Worm (Caenorhabditis elegans) whole organism, L4 larva: Measurements from ENCODE around the gene F46G11.6.

Experiments
- F37D6.2 ChIP-seq: sonication (generic microtip); optimal IDR thresholded peaks from 2 replicates; lab custom pipeline; 2016; ENCODE audit warnings: mild to moderate bottlenecking, missing genetic modification characterization, missing compliant biosample characterization
- F49E8.2 ChIP-seq: sonication (generic microtip); optimal IDR thresholded peaks from 2 replicates; lab custom pipeline; 2016; ENCODE audit warnings: missing compliant biosample characterization, mild to moderate bottlenecking, missing genetic modification characterization, borderline replicate concordance
- T26A8.4 ChIP-seq: fragments of 200-800 bp; sonication (Bioruptor generic); IDR thresholded peaks from 2 replicates; pipeline ENCODE4 v1.3.6; 2022; ENCODE audit warnings: missing genetic modification characterization, missing compliant biosample characterization
- Y5F2A.4 ChIP-seq: fragments of 200-800 bp; sonication (Bioruptor generic); optimal IDR thresholded peaks from 2 replicates; lab custom pipeline; 2018; ENCODE audit warnings: mild to moderate bottlenecking, missing genetic modification characterization, missing compliant biosample characterization
- Y75B8A.6 ChIP-seq: fragments of 200-800 bp; sonication (Bioruptor generic); IDR thresholded peaks from 2 replicates; pipeline ENCODE4 v1.3.6; 2022; ENCODE audit warnings: missing genetic modification reagents, missing genetic modification characterization, missing compliant biosample characterization
- aha-1 ChIP-seq: fragments of 150-350 bp; peaks from one replicate; lab custom pipeline; 2014; ENCODE audit warnings: missing biosample characterization, missing genetic modification characterization
- aly-2 ChIP-seq: sonication (generic microtip); optimal IDR thresholded peaks from 2 replicates; lab custom pipeline; 2018; ENCODE audit warnings: missing biosample characterization, missing genetic modification characterization
- arid-1 ChIP-seq: fragments of 200-800 bp; sonication (Bioruptor generic); conservative IDR thresholded peaks from 2 replicates; pipeline ENCODE4 v1.3.6; 2022; ENCODE audit warnings: missing genetic modification reagents, missing genetic modification characterization, missing compliant biosample characterization
- attf-4 ChIP-seq: sonication (generic microtip); optimal IDR thresholded peaks from 3 replicates; lab custom pipeline; 2017; ENCODE audit warnings: missing biosample characterization, missing genetic modification characterization
- ceh-32 ChIP-seq: sonication (generic microtip); optimal IDR thresholded peaks from 2 replicates; lab custom pipeline; 2016; ENCODE audit warnings: mild to moderate bottlenecking, missing genetic modification characterization, missing compliant biosample characterization; ENCODE audit not compliant: poor library complexity
- ceh-44 ChIP-seq: fragments of 200-800 bp; sonication (Bioruptor generic); IDR thresholded peaks from 2 replicates; pipeline ENCODE4 v1.3.6; 2022; ENCODE audit warnings: missing genetic modification reagents, missing genetic modification characterization, missing compliant biosample characterization
- ceh-62 ChIP-seq: sonication (generic microtip); optimal IDR thresholded peaks from 2 replicates; lab custom pipeline; 2017; ENCODE audit warnings: missing biosample characterization, missing genetic modification characterization
- ctbp-1 ChIP-seq: fragments of 200-800 bp; sonication (Bioruptor generic); IDR thresholded peaks from 2 replicates; pipeline ENCODE4 v1.3.6; 2022; ENCODE audit warnings: missing genetic modification reagents, missing genetic modification characterization, missing compliant biosample characterization
- daf-16 ChIP-seq, 3 experiments: sonication (generic microtip); optimal IDR thresholded peaks; 2 replicates each; lab custom pipeline; 2016 to 2017; ENCODE audit warnings: missing genetic modification characterization in 3 of 3, missing genetic modification reagents in 3 of 3, mild to moderate bottlenecking in 2 of 3, missing compliant biosample characterization in 2 of 3, missing biosample characterization in 1 of 3, moderate library complexity in 1 of 3
- daf-19 ChIP-seq: fragments of 200-800 bp; sonication (Bioruptor generic); conservative IDR thresholded peaks from 2 replicates; pipeline ENCODE4 v1.3.6; 2022; ENCODE audit warnings: missing genetic modification characterization, missing compliant biosample characterization
- dmd-9 ChIP-seq: fragments of 200-800 bp; sonication (Bioruptor generic); IDR thresholded peaks from 2 replicates; pipeline ENCODE4 v1.3.6; 2022; ENCODE audit warnings: missing genetic modification reagents, missing genetic modification characterization, missing compliant biosample characterization
- duxl-1 ChIP-seq: sonication (generic microtip); optimal IDR thresholded peaks from 2 replicates; lab custom pipeline; 2016; ENCODE audit warnings: mild to moderate bottlenecking, missing genetic modification characterization, moderate library complexity, missing compliant biosample characterization; ENCODE audit not compliant: poor library complexity
- dve-1 ChIP-seq: sonication (generic microtip); optimal IDR thresholded peaks from 2 replicates; lab custom pipeline; 2017; ENCODE audit warnings: antibody characterized with exemption, mild to moderate bottlenecking, missing genetic modification characterization, missing compliant biosample characterization; ENCODE audit not compliant: insufficient read depth
- egl-27 ChIP-seq: sonication (generic microtip); optimal IDR thresholded peaks from 3 replicates; lab custom pipeline; 2017; ENCODE audit warnings: missing biosample characterization, missing genetic modification reagents, missing genetic modification characterization
- fos-1 ChIP-seq: fragments of 150-350 bp; optimal IDR thresholded peaks from 2 replicates; lab custom pipeline; 2014; ENCODE audit warnings: missing biosample characterization, missing genetic modification characterization
- hlh-11 ChIP-seq: fragments of 200-800 bp; sonication (Bioruptor generic); optimal IDR thresholded peaks from 2 replicates; lab custom pipeline; 2018; ENCODE audit warnings: mild to moderate bottlenecking, missing genetic modification characterization, missing compliant biosample characterization
- jun-1 ChIP-seq: fragments of 150-350 bp; optimal IDR thresholded peaks from 2 replicates; lab custom pipeline; 2014; ENCODE audit warnings: missing biosample characterization, missing genetic modification reagents, missing genetic modification characterization
- lin-1 ChIP-seq: fragments of 200-800 bp; sonication (Bioruptor generic); IDR thresholded peaks from 2 replicates; pipeline ENCODE4 v1.3.6; 2022; ENCODE audit warnings: missing genetic modification reagents, missing genetic modification characterization, missing compliant biosample characterization
- lin-13 ChIP-seq: fragments of 150-350 bp; optimal IDR thresholded peaks from 2 replicates; lab custom pipeline; 2014; ENCODE audit warnings: missing biosample characterization, missing genetic modification reagents, missing genetic modification characterization
- lin-15B ChIP-seq: fragments of 150-350 bp; sonication (generic microtip); optimal IDR thresholded peaks from 3 replicates; lab custom pipeline; 2014; ENCODE audit warnings: missing biosample characterization, missing genetic modification characterization
- lin-38 ChIP-seq: fragments of 200-800 bp; sonication (Bioruptor generic); IDR thresholded peaks from 2 replicates; pipeline ENCODE4 v1.3.6; 2022; ENCODE audit warnings: missing genetic modification reagents, missing genetic modification characterization, missing compliant biosample characterization
- lin-39 ChIP-seq: fragments of 150-350 bp; optimal IDR thresholded peaks from 2 replicates; lab custom pipeline; 2014; ENCODE audit warnings: missing biosample characterization, missing genetic modification reagents, missing genetic modification characterization
- lir-3 ChIP-seq: sonication (generic microtip); optimal IDR thresholded peaks from 2 replicates; lab custom pipeline; 2016; ENCODE audit warnings: mild to moderate bottlenecking, missing genetic modification characterization, missing compliant biosample characterization
- lsy-2 ChIP-seq, 2 experiments: fragments of 150-350 bp in 1 of 2; sonication (generic microtip) in 1 of 2; optimal IDR thresholded peaks; 2 replicates each; lab custom pipeline; 2014 to 2017; ENCODE audit warnings: missing biosample characterization in 2 of 2, missing genetic modification characterization in 2 of 2
- mdl-1 ChIP-seq, 2 experiments: fragments of 150-350 bp in 1 of 2; sonication (generic microtip) in 1 of 2; optimal IDR thresholded peaks; 2 replicates each; lab custom pipeline; 2014 to 2017; ENCODE audit warnings: missing biosample characterization in 2 of 2, missing genetic modification characterization in 2 of 2
- mep-1 ChIP-seq: fragments of 150-350 bp; sonication (generic microtip); optimal IDR thresholded peaks from 3 replicates; lab custom pipeline; 2014; ENCODE audit warnings: missing biosample characterization, missing genetic modification characterization
- mes-2 ChIP-seq: sonication (generic microtip); optimal IDR thresholded peaks from 2 replicates; lab custom pipeline; 2016; ENCODE audit warnings: missing genotype, mild to moderate bottlenecking, missing genetic modification characterization, missing compliant biosample characterization; ENCODE audit not compliant: poor library complexity, severe bottlenecking
- nhr-10 ChIP-seq: fragments of 150-350 bp; optimal IDR thresholded peaks from 2 replicates; lab custom pipeline; 2014; ENCODE audit warnings: missing biosample characterization, missing genetic modification characterization
- nhr-28 ChIP-seq: fragments of 150-350 bp; optimal IDR thresholded peaks from 2 replicates; lab custom pipeline; 2014; ENCODE audit warnings: missing biosample characterization, missing genetic modification characterization
- nhr-41 ChIP-seq: fragments of 200-800 bp; sonication (Bioruptor generic); IDR thresholded peaks from 2 replicates; pipeline ENCODE4 v1.3.6; 2022; ENCODE audit warnings: missing genetic modification reagents, missing genetic modification characterization, missing compliant biosample characterization
- nhr-42 ChIP-seq: fragments of 200-800 bp; sonication (Bioruptor generic); IDR thresholded peaks from 2 replicates; pipeline ENCODE4 v1.3.6; 2022; ENCODE audit warnings: missing genetic modification characterization, missing compliant biosample characterization
- nhr-48 ChIP-seq: sonication (generic microtip); optimal IDR thresholded peaks from 2 replicates; lab custom pipeline; 2016; ENCODE audit warnings: mild to moderate bottlenecking, missing genetic modification characterization, missing compliant biosample characterization
- pha-4 ChIP-seq, 2 experiments: fragments of 150-350 bp in 1 of 2; fragments of 200-800 bp in 1 of 2; sonication (Bioruptor generic) in 1 of 2; IDR thresholded peaks in 1 of 2; optimal IDR thresholded peaks in 1 of 2; 2 replicates each; pipeline versions ENCODE4 v1.3.6 to Lab custom; 2014 to 2022; ENCODE audit warnings: missing genetic modification characterization in 2 of 2, missing genetic modification reagents in 2 of 2, missing biosample characterization in 1 of 2, missing compliant biosample characterization in 1 of 2
- pqm-1 ChIP-seq: sonication (generic microtip); optimal IDR thresholded peaks from 2 replicates; lab custom pipeline; 2017; ENCODE audit warnings: missing biosample characterization, missing genetic modification characterization
- sdz-12 ChIP-seq: fragments of 200-800 bp; sonication (Bioruptor generic); optimal IDR thresholded peaks from 2 replicates; lab custom pipeline; 2018; ENCODE audit warnings: mild to moderate bottlenecking, missing genetic modification characterization, missing compliant biosample characterization
- skn-1 ChIP-seq: fragments of 150-350 bp; optimal IDR thresholded peaks from 2 replicates; lab custom pipeline; 2014; ENCODE audit warnings: missing biosample characterization, missing genetic modification characterization
- tag-97 ChIP-seq: fragments of 200-800 bp; sonication (Bioruptor generic); IDR thresholded peaks from 2 replicates; pipeline ENCODE4 v1.3.6; 2022; ENCODE audit warnings: missing genetic modification characterization, missing compliant biosample characterization
- zfp-3 ChIP-seq: fragments of 200-800 bp; sonication (Bioruptor generic); conservative IDR thresholded peaks from 2 replicates; pipeline ENCODE4 v1.3.6; 2022; ENCODE audit warnings: missing genetic modification reagents, missing genetic modification characterization, missing compliant biosample characterization
- ztf-11 ChIP-seq: fragments of 150-350 bp; optimal IDR thresholded peaks from 2 replicates; lab custom pipeline; 2014; ENCODE audit warnings: missing biosample characterization, missing genetic modification characterization
- ztf-7 ChIP-seq: fragments of 150-350 bp; optimal IDR thresholded peaks from 2 replicates; lab custom pipeline; 2014; ENCODE audit warnings: missing biosample characterization, missing genetic modification characterization

F46G11.6 gene

DNA sequence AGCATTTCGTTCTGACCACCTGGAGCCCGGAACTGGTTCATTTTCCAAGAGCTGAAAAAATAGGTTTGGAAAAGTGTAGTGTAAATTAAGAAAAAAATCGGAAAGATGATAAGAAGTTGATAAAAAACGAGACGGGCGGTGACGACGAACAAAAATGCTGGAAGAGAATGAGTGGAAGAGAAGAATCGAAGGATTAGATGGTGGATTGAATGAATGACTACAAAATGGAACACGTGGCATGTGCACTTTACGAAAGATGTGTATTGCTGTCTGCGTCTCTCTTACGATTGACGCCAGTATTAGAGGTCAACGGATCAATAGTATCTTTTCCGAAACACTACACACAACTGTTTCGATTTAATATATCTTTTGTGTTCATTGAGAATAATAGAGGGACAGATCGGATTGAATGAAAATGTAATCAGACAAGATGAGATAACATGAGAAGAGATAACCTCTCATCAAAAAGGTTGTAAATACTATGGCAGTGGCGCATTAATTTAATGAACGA lies 5.6 kb upstream of the F46G11.6 start, which contains the start of gene sft-4 (continued):
- no peak for TF ChIP-seq daf-16 (GFP tag; optimal IDR thresholded peaks at IDR 0.05; lab: Kevin White, UChicago)
- no peak for TF ChIP-seq daf-16 (tag; optimal IDR thresholded peaks at IDR 0.05; lab: Kevin White, UChicago)
- no peak for TF ChIP-seq duxl-1
- TF ChIP-seq ztf-11 (tag; lab: Kevin White, UChicago), result no peak
- no peak for TF ChIP-seq nhr-48 (tag; lab: Kevin White, UChicago)
- no peak for TF ChIP-seq fos-1 (tag; lab: Kevin White, UChicago)
- no peak for TF ChIP-seq ceh-32 (tag; lab: Kevin White, UChicago)
- TF ChIP-seq mes-2, result no peak
- TF ChIP-seq nhr-28, result peak; percentile 92
- no peak for TF ChIP-seq lir-3
- TF ChIP-seq daf-19 (GFP tag; lab: Robert Waterston, UW), result no peak
- no peak for TF ChIP-seq dmd-9
- TF ChIP-seq, all 104 proteins: peak for 13

- no peak for TF ChIP-seq jun-1 (tag; lab: Kevin White, UChicago)
- no peak for TF ChIP-seq lin-38 (GFP tag; lab: Robert Waterston, UW)
- TF ChIP-seq tag-97 (GFP tag; lab: Robert Waterston, UW), result no peak
- TF ChIP-seq Y75B8A.6 (GFP tag; lab: Robert Waterston, UW), result no peak
- TF ChIP-seq lin-15B (tag; lab: Kevin White, UChicago), result no peak
- no peak for TF ChIP-seq attf-4
- TF ChIP-seq dmd-9, result no peak
- no peak for TF ChIP-seq pha-4 (GFP tag; IDR thresholded peaks at IDR 0.05; lab: Robert Waterston, UW)
- TF ChIP-seq pha-4 (tag; optimal IDR thresholded peaks at IDR 0.05; lab: Kevin White, UChicago), result peak; percentile 31
- no peak for TF ChIP-seq ceh-44 (GFP tag; lab: Robert Waterston, UW)
- no peak for TF ChIP-seq sdz-12 (GFP tag; lab: Kevin White, UChicago)
- no peak for TF ChIP-seq T26A8.4 (GFP tag; lab: Robert Waterston, UW)
- TF ChIP-seq lin-13 (GFP tag; lab: Kevin White, UChicago), result no peak
- TF ChIP-seq skn-1 (tag; lab: Kevin White, UChicago), result no peak
- TF ChIP-seq aha-1 (tag; lab: Kevin White, UChicago), result peak; percentile 55
Observed at ce11 chrX:5781294-5781693, 5.0 kb upstream of the F46G11.6 start.

- peak; percentile 56 for TF ChIP-seq mep-1 (tag; lab: Kevin White, UChicago)
- no peak for TF ChIP-seq nhr-41 (GFP tag; lab: Robert Waterston, UW)
- TF ChIP-seq lin-15B (tag; lab: Kevin White, UChicago), result no peak
- no peak for TF ChIP-seq egl-27
- TF ChIP-seq nhr-42 (GFP tag; lab: Robert Waterston, UW), result 0 out of 2 replicates have a peak, but pooled peaks have one; percentile 18
- no peak for TF ChIP-seq ceh-62 (tag; lab: Kevin White, UChicago)
- TF ChIP-seq F49E8.2 (tag; lab: Kevin White, UChicago), result no peak
- no peak for TF ChIP-seq attf-4
- TF ChIP-seq tag-97 (GFP tag; lab: Robert Waterston, UW), result no peak
- peak; percentile 31 for TF ChIP-seq nhr-28
- no peak for TF ChIP-seq aly-2 (tag; lab: Kevin White, UChicago)
- peak; percentile 73 for TF ChIP-seq dve-1 (tag; lab: Kevin White, UChicago)
- no peak for TF ChIP-seq Y75B8A.6 (GFP tag; lab: Robert Waterston, UW)
- peak; percentile 79 for TF ChIP-seq hlh-11 (tag; lab: Kevin White, UChicago)
- TF ChIP-seq nhr-10, result no peak
- peak; percentile 11 for TF ChIP-seq ztf-7 (tag; lab: Kevin White, UChicago)
- TF ChIP-seq ceh-32 (tag; lab: Kevin White, UChicago), result no peak
- no peak for TF ChIP-seq sdz-12 (GFP tag; lab: Kevin White, UChicago)
- peak; percentile 50; the same call in 1 of the 2 replicates for TF ChIP-seq ctbp-1
- peak; percentile 20 for TF ChIP-seq F37D6.2 (tag; lab: Kevin White, UChicago)
- peak in 1 of 2 experiments; percentile 65 for TF ChIP-seq lsy-2 (tag; optimal IDR thresholded peaks at IDR 0.05; lab: Kevin White, UChicago)
- TF ChIP-seq aha-1 (tag; lab: Kevin White, UChicago), result no peak
- TF ChIP-seq pqm-1, result no peak
- no peak for TF ChIP-seq lin-39 (tag; lab: Kevin White, UChicago)
- TF ChIP-seq mdl-1 (tag; optimal IDR thresholded peaks at IDR 0.05; lab: Kevin White, UChicago), result no peak
- TF ChIP-seq lin-1 (GFP tag; lab: Robert Waterston, UW), result peak; percentile 48; the same call in 1 of the 2 replicates
- no peak for TF ChIP-seq arid-1 (GFP tag; lab: Robert Waterston, UW)
- TF ChIP-seq Y5F2A.4, result no peak
- peak; percentile 72 for TF ChIP-seq mes-2
- TF ChIP-seq zfp-3 (GFP tag; lab: Robert Waterston, UW), result no peak
- 0 out of 2 replicates have a peak, but pooled peaks have one; percentile 51 for TF ChIP-seq daf-19 (GFP tag; lab: Robert Waterston, UW)
Observed at ce11 chrX:5782153-5782552, 4.1 kb upstream of the F46G11.6 start, which contains the start of gene gakh-1. Gene gakh-1 (plus strand): TSS chrX:5782499.
